Fruit fly (Drosophila melanogaster) whole organism, embryonic: Measurements from ENCODE around the gene Xe7.

Experiments
- Adf1 ChIP-seq: fragments of 200-800 bp; sonication (Bioruptor generic); IDR thresholded peaks from 2 replicates; pipeline ENCODE4 v1.3.6; 2022; ENCODE audit warnings: missing biosample characterization, missing genetic modification characterization
- Blimp-1 ChIP-seq: fragments of 200-800 bp; sonication (Bioruptor generic); optimal IDR thresholded peaks from 3 replicates; lab custom pipeline; 2018; ENCODE audit warnings: missing biosample characterization, missing genetic modification characterization, mild to moderate bottlenecking, moderate library complexity, missing genetic modification reagents
- CG10654 ChIP-seq: fragments of 200-800 bp; sonication (Bioruptor generic); optimal IDR thresholded peaks from 2 replicates; lab custom pipeline; 2016; ENCODE audit warnings: missing biosample characterization, missing genetic modification characterization
- CG10979 ChIP-seq: fragments of 200-800 bp; sonication (Bioruptor generic); optimal IDR thresholded peaks from 2 replicates; lab custom pipeline; 2018; ENCODE audit warnings: missing biosample characterization, mild to moderate bottlenecking, missing genetic modification characterization, moderate library complexity
- CG11723 ChIP-seq: fragments of 200-800 bp; sonication (Bioruptor generic); optimal IDR thresholded peaks from 2 replicates; lab custom pipeline; 2017; ENCODE audit warnings: missing biosample characterization, mild to moderate bottlenecking, missing genetic modification characterization
- CG12659 ChIP-seq: fragments of 200-800 bp; sonication (Bioruptor generic); optimal IDR thresholded peaks from 3 replicates; lab custom pipeline; 2017; ENCODE audit warnings: mild to moderate bottlenecking, missing biosample characterization, missing genetic modification reagents, missing genetic modification characterization
- CG14667 ChIP-seq: fragments of 200-800 bp; sonication (Bioruptor generic); IDR thresholded peaks from 2 replicates; pipeline ENCODE4 v1.3.6; 2022; ENCODE audit warnings: missing biosample characterization, missing genetic modification characterization
- CG15073 ChIP-seq: fragments of 200-800 bp; sonication (Bioruptor generic); optimal IDR thresholded peaks from 2 replicates; lab custom pipeline; 2016; ENCODE audit warnings: missing biosample characterization, missing genetic modification characterization
- CG15601 ChIP-seq: fragments of 200-800 bp; sonication (Bioruptor generic); optimal IDR thresholded peaks from 3 replicates; lab custom pipeline; 2019; ENCODE audit warnings: missing biosample characterization, mild to moderate bottlenecking, missing genetic modification characterization, moderate library complexity
- CG2889 ChIP-seq: fragments of 200-800 bp; sonication (Bioruptor generic); IDR thresholded peaks from 3 replicates; pipeline ENCODE4 v1.3.6; 2022; ENCODE audit warnings: missing biosample characterization, missing genetic modification characterization
- CG30020 ChIP-seq: fragments of 200-800 bp; optimal IDR thresholded peaks from 2 replicates; lab custom pipeline; 2019; ENCODE audit warnings: missing biosample characterization, mild to moderate bottlenecking, missing genetic modification characterization, moderate library complexity
- CG30431 ChIP-seq: fragments of 200-800 bp; sonication (Bioruptor generic); optimal IDR thresholded peaks from 2 replicates; lab custom pipeline; 2017; ENCODE audit warnings: missing biosample characterization, missing genetic modification characterization
- CG31441 ChIP-seq: fragments of 200-800 bp; sonication (Bioruptor generic); IDR thresholded peaks from 2 replicates; pipeline ENCODE4 v1.3.6; 2022; ENCODE audit warnings: missing biosample characterization, missing genetic modification characterization
- CG3281 ChIP-seq: fragments of 200-800 bp; sonication (Bioruptor generic); optimal IDR thresholded peaks from 3 replicates; lab custom pipeline; 2017; ENCODE audit warnings: missing biosample characterization, mild to moderate bottlenecking, missing genetic modification characterization
- CG4424 ChIP-seq: fragments of 200-800 bp; sonication (Bioruptor generic); optimal IDR thresholded peaks from 3 replicates; lab custom pipeline; 2016; ENCODE audit warnings: missing biosample characterization, missing genetic modification characterization
- CG6689 ChIP-seq: fragments of 200-800 bp; sonication (Bioruptor generic); IDR thresholded peaks from 2 replicates; pipeline ENCODE4 v1.3.6; 2022; ENCODE audit warnings: missing biosample characterization, missing genetic modification characterization
- CG8388 ChIP-seq: fragments of 200-800 bp; sonication (Bioruptor generic); optimal IDR thresholded peaks from 2 replicates; lab custom pipeline; 2019; ENCODE audit warnings: missing biosample characterization, mild to moderate bottlenecking, missing genetic modification characterization, moderate library complexity
- CG9437 ChIP-seq: fragments of 200-800 bp; sonication (Bioruptor generic); optimal IDR thresholded peaks from 2 replicates; lab custom pipeline; 2018; ENCODE audit warnings: missing biosample characterization, mild to moderate bottlenecking, missing genetic modification characterization
- CG9727 ChIP-seq: fragments of 200-800 bp; sonication (Bioruptor generic); optimal IDR thresholded peaks from 3 replicates; lab custom pipeline; 2017; ENCODE audit warnings: missing biosample characterization, mild to moderate bottlenecking, missing genetic modification characterization
- CG9932 ChIP-seq: fragments of 200-800 bp; sonication (Bioruptor generic); IDR thresholded peaks from 2 replicates; pipeline ENCODE4 v1.3.6; 2022; ENCODE audit warnings: missing biosample characterization, missing genetic modification characterization
- CkIIα-i1 ChIP-seq: fragments of 200-800 bp; sonication (Bioruptor generic); IDR thresholded peaks from 2 replicates; pipeline ENCODE4 v1.3.6; 2022; ENCODE audit warnings: missing biosample characterization, missing genetic modification characterization
- Dad ChIP-seq: fragments of 200-800 bp; sonication (Bioruptor generic); optimal IDR thresholded peaks from 3 replicates; lab custom pipeline; 2016; ENCODE audit warnings: missing biosample characterization, missing genetic modification characterization
- Dp ChIP-seq: fragments of 200-800 bp; sonication (Bioruptor generic); optimal IDR thresholded peaks from 2 replicates; lab custom pipeline; 2018; ENCODE audit warnings: missing biosample characterization, mild to moderate bottlenecking, missing genetic modification characterization, moderate library complexity
- E2f2 ChIP-seq: fragments of 200-800 bp; sonication (Bioruptor generic); IDR thresholded peaks from 2 replicates; pipeline ENCODE4 v1.3.6; 2022; ENCODE audit warnings: missing biosample characterization, missing genetic modification characterization
- GATAe ChIP-seq: fragments of 200-800 bp; sonication (Bioruptor generic); conservative IDR thresholded peaks from 2 replicates; pipeline ENCODE4 v1.3.6; 2022; ENCODE audit warnings: missing biosample characterization, missing genetic modification characterization
- HHEX ChIP-seq: fragments of 200-800 bp; sonication (Bioruptor generic); optimal IDR thresholded peaks from 3 replicates; lab custom pipeline; 2017; ENCODE audit warnings: missing biosample characterization, mild to moderate bottlenecking, missing genetic modification characterization, missing genetic modification reagents
- Hey ChIP-seq: fragments of 200-800 bp; sonication (Bioruptor generic); optimal IDR thresholded peaks from 3 replicates; lab custom pipeline; 2018; ENCODE audit warnings: missing biosample characterization, mild to moderate bottlenecking, missing genetic modification characterization
- Hmx ChIP-seq: fragments of 200-800 bp; sonication (Bioruptor generic); optimal IDR thresholded peaks from 2 replicates; lab custom pipeline; 2016; ENCODE audit warnings: missing biosample characterization, missing genetic modification characterization
- Hr3 ChIP-seq: fragments of 200-800 bp; sonication (Bioruptor generic); optimal IDR thresholded peaks from 3 replicates; lab custom pipeline; 2016; ENCODE audit warnings: missing biosample characterization, missing genetic modification characterization
- Hr78 ChIP-seq, 2 experiments: fragments of 200-800 bp in 1 of 2; fragments of >200 bp in 1 of 2; sonication (Bioruptor generic) in 1 of 2; optimal IDR thresholded peaks; 2 replicates each; lab custom pipeline; 2017 to 2019; ENCODE audit warnings: missing biosample characterization in 2 of 2, missing genetic modification characterization in 2 of 2, mild to moderate bottlenecking in 1 of 2, moderate library complexity in 1 of 2
- Lhr ChIP-seq: fragments of 200-800 bp; sonication (Bioruptor generic); optimal IDR thresholded peaks from 3 replicates; lab custom pipeline; 2017; ENCODE audit warnings: mild to moderate bottlenecking, missing biosample characterization, missing genetic modification reagents, missing genetic modification characterization
- Mad ChIP-seq: fragments of 200-800 bp; sonication (Bioruptor generic); optimal IDR thresholded peaks from 2 replicates; lab custom pipeline; 2016; ENCODE audit warnings: missing biosample characterization, missing genetic modification characterization
- NK7.1 ChIP-seq: fragments of 200-800 bp; sonication (Bioruptor generic); optimal IDR thresholded peaks from 3 replicates; lab custom pipeline; 2016; ENCODE audit warnings: missing biosample characterization, missing genetic modification characterization
- Side ChIP-seq: fragments of 200-800 bp; sonication (Bioruptor generic); optimal IDR thresholded peaks from 2 replicates; lab custom pipeline; 2016; ENCODE audit warnings: missing biosample characterization, missing genetic modification characterization
- aop ChIP-seq: fragments of 200-800 bp; sonication (Bioruptor generic); IDR thresholded peaks from 2 replicates; pipeline ENCODE4 v1.3.6; 2022; ENCODE audit warnings: missing biosample characterization, missing genetic modification characterization
- ap ChIP-seq: fragments of 200-800 bp; sonication (Bioruptor generic); IDR thresholded peaks from 2 replicates; pipeline ENCODE4 v1.3.6; 2022; ENCODE audit warnings: missing biosample characterization, missing genetic modification characterization
- br ChIP-seq: fragments of >200 bp; optimal IDR thresholded peaks from 2 replicates; lab custom pipeline; 2017
- btn ChIP-seq: fragments of 200-800 bp; sonication (Bioruptor generic); optimal IDR thresholded peaks from 2 replicates; lab custom pipeline; 2016; ENCODE audit warnings: missing biosample characterization, missing genetic modification characterization
- chinmo ChIP-seq: fragments of 200-800 bp; sonication (Bioruptor generic); IDR thresholded peaks from 4 replicates; pipeline ENCODE4 v1.3.6; 2022; ENCODE audit warnings: missing biosample characterization, missing genetic modification characterization; ENCODE audit not compliant: partially characterized antibody
- cwo ChIP-seq: fragments of 200-800 bp; sonication (Bioruptor generic); optimal IDR thresholded peaks from 3 replicates; lab custom pipeline; 2017; ENCODE audit warnings: missing biosample characterization, missing genetic modification characterization, mild to moderate bottlenecking, moderate library complexity, missing genetic modification reagents
- dimm ChIP-seq: fragments of 200-800 bp; sonication (Bioruptor generic); IDR thresholded peaks from 2 replicates; pipeline ENCODE4 v1.3.6; 2022; ENCODE audit warnings: missing biosample characterization, missing genetic modification characterization
- disco-r ChIP-seq: fragments of 200-800 bp; sonication (Bioruptor generic); optimal IDR thresholded peaks from 2 replicates; lab custom pipeline; 2016; ENCODE audit warnings: missing biosample characterization, missing genetic modification characterization
- esg ChIP-seq: fragments of 200-800 bp; sonication (Bioruptor generic); conservative IDR thresholded peaks from 2 replicates; pipeline ENCODE4 v1.3.6; 2022; ENCODE audit warnings: missing biosample characterization, missing genetic modification characterization
- fd64A ChIP-seq: fragments of 200-800 bp; sonication (Bioruptor generic); optimal IDR thresholded peaks from 3 replicates; lab custom pipeline; 2018; ENCODE audit warnings: missing biosample characterization, mild to moderate bottlenecking, missing genetic modification characterization
- kni ChIP-seq: fragments of 200-800 bp; sonication (Bioruptor generic); optimal IDR thresholded peaks from 3 replicates; lab custom pipeline; 2017; ENCODE audit warnings: mild to moderate bottlenecking, missing biosample characterization, missing genetic modification reagents, missing genetic modification characterization
- lab ChIP-seq: fragments of 200-800 bp; sonication (Bioruptor generic); optimal IDR thresholded peaks from 3 replicates; lab custom pipeline; 2017; ENCODE audit warnings: missing biosample characterization, missing genetic modification characterization, mild to moderate bottlenecking, moderate library complexity, missing genetic modification reagents
- pfk ChIP-seq: fragments of 200-800 bp; sonication (Bioruptor generic); optimal IDR thresholded peaks from 2 replicates; lab custom pipeline; 2018; ENCODE audit warnings: missing biosample characterization, mild to moderate bottlenecking, missing genetic modification characterization, moderate library complexity
- pho ChIP-seq: fragments of 200-800 bp; sonication (Bioruptor generic); optimal IDR thresholded peaks from 2 replicates; lab custom pipeline; 2016; ENCODE audit warnings: missing biosample characterization, missing genetic modification characterization
- stwl ChIP-seq: fragments of 200-800 bp; sonication (Bioruptor generic); optimal IDR thresholded peaks from 3 replicates; lab custom pipeline; 2018; ENCODE audit warnings: missing biosample characterization, mild to moderate bottlenecking, missing genetic modification characterization, moderate library complexity
- unc-4 ChIP-seq: fragments of 200-800 bp; sonication (Bioruptor generic); IDR thresholded peaks from 2 replicates; pipeline ENCODE4 v1.3.6; 2022; ENCODE audit warnings: missing biosample characterization, missing genetic modification characterization; ENCODE audit not compliant: partially characterized antibody

The Xe7 gene

DNA sequence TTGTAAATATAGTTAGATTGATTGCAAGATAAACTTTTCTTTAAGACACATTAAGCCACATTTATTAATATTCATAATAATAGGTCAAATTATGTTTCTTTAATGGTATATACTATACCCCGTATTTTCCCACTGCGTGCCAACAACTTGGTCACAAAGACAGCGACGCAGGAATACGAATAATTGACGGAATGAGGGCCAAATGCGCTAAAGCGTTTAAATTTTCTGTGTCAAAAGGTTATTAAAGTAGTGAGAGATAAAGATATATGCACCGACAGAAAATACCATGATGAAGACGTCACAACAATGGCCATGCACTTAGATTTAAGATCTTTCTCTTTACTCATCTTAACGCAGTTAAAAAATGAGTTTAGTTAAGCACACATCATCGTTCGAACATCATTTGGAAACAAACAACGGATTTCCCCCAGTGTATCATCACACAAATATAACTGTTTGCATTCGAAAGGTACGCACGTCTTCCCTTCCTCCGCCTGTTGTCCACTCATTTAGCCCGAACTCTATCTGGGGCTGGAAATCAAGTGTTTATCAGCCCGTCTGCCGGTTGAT, 48.7 kb downstream of the Xe7 start (continued):
- TF ChIP-seq NK7.1 (GFP tag; lab: Kevin White, UChicago) (no peak), CG11723 (GFP tag; lab: Kevin White, UChicago) (peak; percentile 48), CG9437 (peak; percentile 76), CkIIα-i1 (GFP tag; lab: Robert Waterston, UW) (no peak), ap (GFP tag; lab: Robert Waterston, UW) (peak; percentile 53), CG30431 (GFP tag; lab: Kevin White, UChicago) (peak; percentile 37), cwo (GFP tag; lab: Kevin White, UChicago) (peak; percentile 28), CG12659 (GFP tag; lab: Kevin White, UChicago) (peak; percentile 62), Side (GFP tag; lab: Kevin White, UChicago) (peak; percentile 71), btn (peak; percentile 50), HHEX (GFP tag; lab: Kevin White, UChicago) (peak; percentile 69), esg (GFP tag; lab: Robert Waterston, UW) (peak; percentile 53; the same call in 1 of the 2 replicates), fd64A (GFP tag; lab: Kevin White, UChicago) (peak; percentile 43), Hey (tag; lab: Kevin White, UChicago) (no peak), br (lab: Kevin White, UChicago) (no peak), CG10979 (tag; lab: Kevin White, UChicago) (peak; percentile 71), chinmo (GFP tag; lab: Robert Waterston, UW) (no peak), CG6689 (GFP tag; lab: Robert Waterston, UW) (peak; percentile 64), aop (no peak), CG30020 (peak; percentile 17), CG2889 (GFP tag; lab: Robert Waterston, UW) (no peak), stwl (tag; lab: Kevin White, UChicago) (no peak), GATAe (GFP tag; lab: Robert Waterston, UW) (0 out of 2 replicates have a peak, but pooled peaks have one; percentile 20), Hr3 (GFP tag; lab: Kevin White, UChicago) (peak; percentile 68), Dad (GFP tag; lab: Kevin White, UChicago) (peak; percentile 23), CG9727 (GFP tag; lab: Kevin White, UChicago) (peak; percentile 75), unc-4 (no peak), CG15073 (GFP tag; lab: Kevin White, UChicago) (peak; percentile 8), dimm (GFP tag; lab: Robert Waterston, UW) (peak; percentile 68), Dp (GFP tag; lab: Kevin White, UChicago) (no peak), Lhr (GFP tag; lab: Kevin White, UChicago) (no peak), Adf1 (GFP tag; lab: Robert Waterston, UW) (no peak), CG14667 (GFP tag; lab: Robert Waterston, UW) (peak; percentile 64), Hr78 (GFP tag; optimal IDR thresholded peaks at IDR 0.05; lab: Kevin White, UChicago) (peak in 1 of 2 experiments; percentile 92), Mad (peak; percentile 41), CG15601 (tag; lab: Kevin White, UChicago) (peak; percentile 17), CG8388 (peak; percentile 62), CG4424 (GFP tag; lab: Kevin White, UChicago) (peak; percentile 80), lab (peak; percentile 44), CG9932 (GFP tag; lab: Robert Waterston, UW) (peak; percentile 51; the same call in 1 of the 2 replicates), CG10654 (GFP tag; lab: Kevin White, UChicago) (peak; percentile 40), CG31441 (GFP tag; lab: Robert Waterston, UW) (peak; percentile 79), Hmx (peak; percentile 9), E2f2 (GFP tag; lab: Robert Waterston, UW) (0 out of 2 replicates have a peak, but pooled peaks have one; percentile 23), disco-r (GFP tag; lab: Kevin White, UChicago) (no peak), pho (GFP tag; lab: Kevin White, UChicago) (peak; percentile 38), pfk (GFP tag; lab: Kevin White, UChicago) (no peak), CG3281 (GFP tag; lab: Kevin White, UChicago) (peak; percentile 3), kni (GFP tag; lab: Kevin White, UChicago) (peak; percentile 34), Blimp-1 (GFP tag; lab: Kevin White, UChicago) (no peak)
